Worm (Caenorhabditis elegans) whole organism, L4/young adult: ENCODE data around the gene F10E9.4.

Source experiments
- W03F9.2 ChIP-seq: fragments of 150-350 bp; optimal IDR thresholded peaks from 2 replicates; lab custom pipeline; 2014; ENCODE audit warnings: missing biosample characterization, missing genetic modification characterization
- dao-5 ChIP-seq: sonication (generic microtip); optimal IDR thresholded peaks from 2 replicates; lab custom pipeline; 2016; ENCODE audit warnings: missing genotype, missing genetic modification characterization, moderate library complexity, missing compliant biosample characterization
- him-1 ChIP-seq: sonication (generic microtip); optimal IDR thresholded peaks from 2 replicates; lab custom pipeline; 2016; ENCODE audit warnings: missing genotype, missing genetic modification reagents, missing genetic modification characterization, missing compliant biosample characterization

Gene F10E9.4

DNA sequence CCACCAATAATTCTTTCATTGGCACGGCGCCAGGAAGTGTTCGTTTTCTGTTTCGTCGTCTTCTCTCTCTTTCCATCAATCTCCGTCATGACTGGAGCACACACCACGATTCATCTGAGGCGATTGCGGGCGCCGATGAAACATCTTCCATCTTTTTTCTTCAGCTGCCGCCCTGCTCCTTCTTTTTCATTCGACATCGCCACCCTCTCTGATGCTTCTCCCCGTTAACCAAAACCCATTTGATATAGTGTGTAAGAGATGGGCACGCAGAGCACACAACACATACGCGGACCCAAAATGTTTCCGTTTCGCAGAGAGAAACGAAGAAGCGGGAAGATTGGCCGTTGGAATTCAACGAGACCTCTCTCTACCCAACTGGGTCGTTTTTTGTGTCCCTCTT, 20.8 kb upstream of the F10E9.4 start:
- TF ChIP-seq W03F9.2 (tag; lab: Kevin White, UChicago) (no peak), him-1 (no peak), dao-5 (tag; lab: Kevin White, UChicago) (no peak)

DNA sequence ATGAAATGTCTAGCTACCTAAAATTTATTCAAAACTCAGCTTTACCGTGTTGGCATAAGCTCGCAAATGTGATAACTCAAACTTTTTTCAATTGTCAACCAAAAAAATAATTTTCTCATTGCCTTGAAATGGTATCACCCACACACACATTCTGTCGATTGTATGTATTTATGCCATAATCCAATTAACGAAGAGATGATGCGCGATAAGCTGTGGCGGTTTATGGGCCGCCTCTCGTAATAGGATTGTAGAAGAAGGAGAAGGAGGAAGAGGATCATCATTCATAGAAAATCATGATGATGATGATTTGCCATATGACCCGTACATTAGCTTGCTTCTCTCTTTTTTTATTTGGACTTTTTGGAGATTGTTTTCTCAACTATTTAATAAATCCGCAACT, 19.2 kb upstream of the F10E9.4 start:
- TF ChIP-seq dao-5 (tag; lab: Kevin White, UChicago) (no peak), W03F9.2 (tag; lab: Kevin White, UChicago) (no peak), him-1 (no peak)

DNA sequence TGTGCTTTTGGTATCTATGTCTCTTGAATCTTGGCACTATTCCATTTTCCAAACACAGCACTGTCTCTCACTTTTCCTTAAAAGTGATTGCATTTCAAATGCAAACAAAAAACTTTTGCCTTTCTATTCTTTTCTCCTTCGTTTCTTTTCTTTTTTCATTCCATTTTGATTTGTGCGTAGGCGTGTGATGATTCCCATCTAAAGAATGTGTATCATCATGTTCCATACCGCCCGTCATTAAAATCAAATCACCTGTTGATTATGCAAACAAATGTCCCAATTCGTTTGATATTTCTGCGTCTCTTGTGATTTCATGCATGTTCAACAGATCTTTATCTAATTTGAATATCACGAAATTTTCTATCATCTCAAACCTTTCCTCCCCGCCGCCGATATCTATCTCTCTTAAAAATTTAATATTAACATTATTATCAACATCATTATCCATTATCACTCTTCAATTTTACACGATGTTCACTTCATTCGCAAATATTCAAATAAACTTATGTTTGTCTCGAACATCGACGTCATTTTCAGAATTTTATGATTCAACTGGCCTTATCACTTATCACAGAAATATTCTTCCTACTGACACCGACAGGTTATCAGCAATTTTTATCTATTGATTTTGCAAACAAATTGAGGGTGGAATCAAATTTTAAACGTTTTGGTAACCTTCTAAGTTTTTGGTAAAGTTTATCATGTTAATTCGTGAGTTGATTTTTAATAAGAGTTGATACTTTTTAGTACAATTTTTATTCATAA, 16.9 kb upstream of the F10E9.4 start:
- TF ChIP-seq W03F9.2 (tag; lab: Kevin White, UChicago) (no peak), him-1 (no peak), dao-5 (tag; lab: Kevin White, UChicago) (no peak)

DNA sequence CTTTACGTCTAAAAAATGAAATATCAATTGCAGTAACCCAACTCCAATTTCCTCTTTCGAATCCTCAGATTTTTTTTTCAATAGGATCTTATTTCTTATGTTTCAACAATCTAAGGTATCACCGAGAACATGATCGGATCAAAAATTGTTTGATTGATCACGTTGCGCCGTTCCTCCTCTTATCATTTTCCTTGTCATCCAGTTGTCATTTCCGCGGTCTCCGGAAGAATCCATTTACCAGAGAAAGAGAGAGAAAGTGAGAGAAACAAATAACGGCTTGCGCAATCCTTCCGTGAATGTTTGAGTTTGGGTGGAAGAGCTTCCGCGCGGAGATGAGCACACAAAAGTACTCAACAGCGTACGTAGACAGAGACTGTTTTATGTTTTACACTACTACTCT, 15.1 kb upstream of the F10E9.4 start:
- no peak for TF ChIP-seq him-1
- no peak for TF ChIP-seq dao-5 (tag; lab: Kevin White, UChicago)
- TF ChIP-seq W03F9.2 (tag; lab: Kevin White, UChicago): no peak

DNA sequence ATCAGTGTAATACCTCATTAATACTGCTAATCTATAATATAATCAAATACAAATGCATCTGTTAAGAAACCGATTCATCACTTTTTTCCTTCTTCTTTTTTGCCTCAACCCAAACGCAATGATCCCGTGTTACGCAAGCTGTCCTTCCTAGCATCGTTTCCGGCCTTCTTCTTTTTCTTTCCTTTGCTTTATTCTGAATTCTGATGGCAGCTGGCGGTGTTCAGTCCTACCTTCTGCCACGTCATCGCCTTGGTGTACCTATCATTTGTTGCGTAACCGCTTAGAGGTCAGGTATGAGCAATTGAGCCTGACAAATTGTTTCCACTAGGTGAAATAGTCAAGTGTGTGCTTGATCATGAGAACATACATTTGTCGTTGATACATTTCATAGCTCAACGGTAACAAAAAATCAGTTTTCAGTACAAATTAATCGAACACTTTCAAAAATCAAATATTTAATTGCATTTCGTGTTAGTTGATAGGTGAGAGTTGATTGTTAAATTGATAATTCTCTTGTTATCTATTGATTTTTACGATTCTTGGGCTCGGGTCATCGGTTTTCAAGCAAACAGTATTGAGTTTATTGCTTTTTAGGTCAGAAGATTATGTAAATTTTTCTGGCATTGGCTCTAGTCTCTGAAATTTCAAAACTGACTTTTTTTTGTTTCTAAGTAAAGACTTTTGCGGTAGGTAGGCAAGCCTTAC, 10.0 kb upstream of the F10E9.4 start:
- TF ChIP-seq W03F9.2 (tag; lab: Kevin White, UChicago): no peak
- TF ChIP-seq dao-5 (tag; lab: Kevin White, UChicago): no peak
- TF ChIP-seq him-1: no peak

DNA sequence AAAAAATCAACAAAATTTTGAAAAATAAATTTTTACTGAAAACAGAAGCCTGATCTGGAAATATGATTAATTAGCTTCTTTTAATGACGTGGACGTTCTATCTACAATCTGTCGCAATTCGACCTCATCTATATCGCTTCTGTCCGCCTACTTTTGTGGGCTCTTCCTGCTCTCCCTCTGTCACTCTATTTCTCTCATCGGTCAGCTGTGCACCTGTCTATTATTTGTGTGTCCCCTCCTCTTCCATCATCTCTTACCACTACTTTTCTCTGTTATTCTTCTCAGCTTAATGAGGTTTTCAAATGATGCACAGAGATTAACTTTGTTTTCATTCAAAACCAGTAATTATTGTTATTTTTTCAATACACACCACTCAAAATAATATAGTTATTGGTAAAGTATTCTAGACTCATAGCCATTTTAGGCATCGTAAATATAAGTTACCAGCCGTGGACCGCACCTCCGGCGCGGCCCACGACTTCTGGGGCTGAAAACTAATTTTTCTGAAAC, 9.2 kb upstream of the F10E9.4 start:
- TF ChIP-seq him-1: no peak
- TF ChIP-seq W03F9.2 (tag; lab: Kevin White, UChicago): no peak
- TF ChIP-seq dao-5 (tag; lab: Kevin White, UChicago): no peak

DNA sequence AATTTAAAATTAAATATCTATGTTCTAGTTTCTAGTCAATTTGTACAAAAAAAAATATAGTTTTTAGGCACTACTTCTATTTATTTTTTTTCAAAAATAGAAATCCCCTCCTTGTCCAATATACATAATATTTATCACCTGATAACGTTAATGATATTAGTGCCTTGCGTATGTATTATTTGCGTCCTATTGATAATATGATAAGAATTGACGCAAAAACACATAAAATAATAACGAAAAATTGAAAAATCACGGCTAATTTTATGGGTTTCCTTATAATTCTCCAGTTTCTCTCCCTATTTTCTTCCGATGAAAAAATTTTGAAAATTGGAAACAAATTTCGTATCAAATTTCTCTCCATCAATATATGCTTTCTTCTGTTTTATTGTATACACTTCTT, 8.6 kb upstream of the F10E9.4 start:
- TF ChIP-seq him-1 (no peak), W03F9.2 (tag; lab: Kevin White, UChicago) (no peak), dao-5 (tag; lab: Kevin White, UChicago) (no peak)

DNA sequence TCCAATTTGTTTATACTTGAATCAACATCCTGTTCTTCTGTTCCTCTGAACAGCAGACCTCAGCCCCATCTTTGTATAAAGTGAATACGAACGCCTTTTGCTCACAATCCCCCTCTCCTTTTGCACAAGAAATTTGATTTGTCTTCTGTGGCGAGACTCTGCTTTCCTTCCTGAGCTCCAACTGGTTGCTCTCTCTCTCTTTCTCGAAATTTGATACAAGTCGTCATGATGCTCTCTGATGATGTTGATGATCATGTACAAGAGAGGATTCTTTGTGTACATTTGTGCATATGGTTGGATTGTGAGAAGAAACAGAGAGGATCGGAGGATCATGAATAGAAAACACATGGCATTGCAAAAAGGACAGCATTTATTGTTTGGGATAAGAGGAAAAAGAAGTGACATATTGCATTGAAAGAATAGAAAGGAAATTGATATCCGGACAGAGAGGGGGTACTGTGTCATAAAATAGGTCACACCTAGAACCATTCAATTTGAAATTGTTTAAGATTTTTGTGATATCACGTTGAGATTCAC, 7.4 kb upstream of the F10E9.4 start:
- no peak for TF ChIP-seq W03F9.2 (tag; lab: Kevin White, UChicago)
- no peak for TF ChIP-seq dao-5 (tag; lab: Kevin White, UChicago)
- no peak for TF ChIP-seq him-1

DNA sequence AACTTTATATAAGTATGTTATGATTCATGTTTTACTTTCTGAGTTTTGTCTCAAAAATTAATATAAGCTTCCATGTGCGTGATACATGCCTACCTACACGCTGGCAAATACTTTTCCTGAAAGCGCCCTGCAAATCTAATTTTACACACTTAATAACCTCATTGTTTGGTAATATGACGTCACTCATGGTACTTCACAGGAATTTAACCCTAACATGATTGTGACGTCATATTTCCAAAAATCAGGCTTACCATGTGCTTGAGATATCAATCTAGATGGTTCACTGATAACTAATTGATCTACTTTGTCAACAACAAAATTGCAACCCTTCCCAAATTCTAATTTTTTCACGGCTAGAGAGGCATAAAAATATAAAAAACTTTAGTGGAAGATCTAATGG, 4.9 kb upstream of the F10E9.4 start:
- TF ChIP-seq dao-5 (tag; lab: Kevin White, UChicago) (no peak), him-1 (no peak), W03F9.2 (tag; lab: Kevin White, UChicago) (no peak)

DNA sequence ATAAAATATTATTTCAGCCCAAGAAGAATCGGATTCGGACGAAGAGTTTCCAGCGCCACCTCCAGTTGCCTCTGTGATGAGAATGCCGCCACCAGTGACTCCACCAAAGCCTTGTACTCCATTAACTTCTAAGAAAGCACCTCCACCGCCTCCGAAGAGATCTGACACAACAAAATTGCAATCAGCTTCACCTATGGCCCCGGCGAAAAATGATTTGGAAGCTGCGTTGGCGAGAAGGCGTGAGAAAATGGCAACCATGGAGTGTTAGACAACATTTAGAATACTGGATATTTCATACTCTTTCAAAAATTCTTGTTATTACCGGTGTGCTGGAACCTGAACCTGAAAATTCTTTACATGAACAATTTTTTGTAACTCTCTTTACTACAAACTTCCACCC, 3.0 kb upstream of the F10E9.4 start:
- TF ChIP-seq him-1 (no peak), W03F9.2 (tag; lab: Kevin White, UChicago) (no peak), dao-5 (tag; lab: Kevin White, UChicago) (no peak)

DNA sequence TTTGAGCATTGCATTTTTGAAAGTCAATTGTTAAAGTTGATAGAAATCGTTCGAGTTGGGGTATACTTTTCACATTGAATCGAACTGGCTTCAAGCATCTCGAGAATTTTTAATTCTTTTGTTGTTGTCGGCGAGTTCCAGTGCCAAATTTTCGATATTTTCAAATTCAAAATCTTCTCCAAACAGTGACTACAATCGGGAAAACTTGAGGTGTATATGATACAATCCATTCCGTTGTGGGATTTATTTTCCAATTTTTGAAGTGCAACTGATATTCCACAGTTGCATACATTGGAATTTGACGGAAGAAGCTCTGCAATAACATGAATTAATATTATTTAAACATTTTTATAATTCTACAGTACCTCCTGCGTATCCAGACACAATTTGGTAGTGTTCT, 2.5 kb upstream of the F10E9.4 start:
- TF ChIP-seq him-1: no peak
- no peak for TF ChIP-seq dao-5 (tag; lab: Kevin White, UChicago)
- TF ChIP-seq W03F9.2 (tag; lab: Kevin White, UChicago): no peak

DNA sequence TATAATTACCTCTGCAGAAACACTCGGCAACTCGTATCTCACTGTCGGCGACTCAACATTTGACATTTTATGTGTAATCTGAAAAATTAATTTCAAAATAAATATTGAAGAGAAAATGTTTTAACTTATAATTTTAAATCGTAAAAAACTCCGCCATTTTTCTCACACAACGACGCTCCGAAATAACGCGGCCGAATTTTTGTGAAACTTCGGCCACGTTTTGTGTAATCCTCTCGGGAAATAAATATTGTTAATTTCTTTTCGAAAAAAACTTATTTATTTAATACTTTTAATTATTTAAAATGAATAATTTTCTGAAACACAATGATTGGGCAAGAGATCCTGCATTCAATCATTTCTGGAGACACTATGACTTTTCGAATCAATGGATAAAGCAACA, 982 bp upstream of the F10E9.4 start, which contains the start of the genes F10E9.7 and F10E9.5:
TSS of gene F10E9.7 (minus strand) at position 86 of the 400 bp plus-strand sequence.
TSS of gene F10E9.5 (plus strand) at position 237 of the 400 bp plus-strand sequence.
- peak; percentile 96 for TF ChIP-seq W03F9.2 (tag; lab: Kevin White, UChicago)
- no peak for TF ChIP-seq dao-5 (tag; lab: Kevin White, UChicago)
- TF ChIP-seq him-1: peak; percentile 65

DNA sequence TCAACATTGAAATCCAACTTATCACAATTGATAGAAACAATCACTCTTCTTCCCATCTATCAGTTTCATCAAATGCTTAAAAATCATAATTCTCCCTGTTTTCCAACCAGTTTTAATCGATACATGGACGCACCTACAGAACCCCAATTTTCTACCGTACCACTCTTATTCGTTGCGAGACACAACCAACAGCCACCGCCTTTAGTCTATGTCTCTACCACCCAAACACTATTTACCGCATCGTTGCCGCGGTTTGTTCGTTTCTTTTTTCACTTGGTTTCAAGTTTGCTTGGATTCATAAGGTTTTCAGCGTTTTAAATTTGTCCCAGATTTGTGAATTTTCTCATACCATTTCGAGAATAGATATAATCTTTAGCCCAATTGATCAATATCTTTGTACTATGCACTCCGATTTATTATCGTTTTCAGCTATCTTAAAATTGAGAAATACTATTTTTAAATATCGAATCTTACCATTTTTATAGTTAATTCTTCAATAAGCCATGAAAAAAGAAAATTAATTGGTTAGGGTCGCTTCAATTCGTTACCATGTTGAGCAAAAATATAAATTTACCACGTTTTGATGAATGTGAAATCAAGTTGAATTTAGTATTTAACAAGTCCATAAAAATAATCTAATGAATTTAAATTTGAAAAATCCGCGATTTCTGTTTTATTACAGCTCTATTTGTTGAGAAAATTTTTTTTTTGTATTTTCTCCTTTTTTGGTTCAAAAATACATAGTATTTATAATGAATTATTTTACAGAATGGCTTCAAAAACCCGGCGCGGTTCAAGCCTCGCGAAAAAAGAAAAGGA, 2.1 kb downstream of the F10E9.4 start, which contains the start of gene F10E9.3:
TSS of gene F10E9.3 (plus strand) at position 769 of the 819 bp plus-strand sequence.
- no peak for TF ChIP-seq him-1
- no peak for TF ChIP-seq W03F9.2 (tag; lab: Kevin White, UChicago)
- TF ChIP-seq dao-5 (tag; lab: Kevin White, UChicago): no peak
